Fruit fly (Drosophila melanogaster): ENCODE results near the gene CG34437.

- TF ChIP-seq Sp1 (GFP tag; optimal IDR thresholded peaks at IDR 0.05) (no peak), br (GFP tag; optimal IDR thresholded peaks at IDR 0.05) (no peak), Hr78 (GFP tag; optimal IDR thresholded peaks at IDR 0.05) (no peak), sage (GFP tag; optimal IDR thresholded peaks at IDR 0.05) (no peak), pan (optimal IDR thresholded peaks at IDR 0.05) (no peak)
Measured at dm6 chr3R:28263522-28263921, 20.0 kb upstream of the CG34437 start, which contains the start of gene CG43125.

Data from whole organism, wandering third instar larva.